Worm (Caenorhabditis elegans) whole organism, late embryonic: ENCODE data around the gene cdh-9.

Experiments
- C38D4.7 ChIP-seq: fragments of 200-800 bp; sonication (Bioruptor generic); optimal IDR thresholded peaks from 2 replicates; lab custom pipeline; 2018; ENCODE audit warnings: mild to moderate bottlenecking, missing genetic modification characterization, moderate library complexity, missing compliant biosample characterization
- F13H6.1 ChIP-seq: sonication (generic microtip); optimal IDR thresholded peaks from 2 replicates; lab custom pipeline; 2016; ENCODE audit warnings: missing genetic modification characterization, missing compliant biosample characterization
- Y22D7AL.16 ChIP-seq: sonication (generic microtip); optimal IDR thresholded peaks from 2 replicates; lab custom pipeline; 2016; ENCODE audit warnings: missing genetic modification characterization, missing compliant biosample characterization
- ahr-1 ChIP-seq: sonication (generic microtip); optimal IDR thresholded peaks from 2 replicates; lab custom pipeline; 2016; ENCODE audit warnings: missing genetic modification characterization, missing compliant biosample characterization
- ceh-14 ChIP-seq: sonication (generic microtip); optimal IDR thresholded peaks from 2 replicates; lab custom pipeline; 2016; ENCODE audit warnings: missing genotype, missing genetic modification characterization, missing compliant biosample characterization
- ceh-19 ChIP-seq: fragments of 200-800 bp; sonication (Bioruptor generic); optimal IDR thresholded peaks from 2 replicates; lab custom pipeline; 2018; ENCODE audit warnings: mild to moderate bottlenecking, missing genetic modification characterization, missing compliant biosample characterization
- ceh-2 ChIP-seq: sonication (generic microtip); optimal IDR thresholded peaks from 2 replicates; lab custom pipeline; 2016; ENCODE audit warnings: missing genotype, missing genetic modification characterization, missing compliant biosample characterization
- ceh-31 ChIP-seq: sonication (generic microtip); optimal IDR thresholded peaks from 2 replicates; lab custom pipeline; 2016; ENCODE audit warnings: missing genetic modification characterization, missing compliant biosample characterization
- ceh-34 ChIP-seq: sonication (generic microtip); optimal IDR thresholded peaks from 2 replicates; lab custom pipeline; 2016; ENCODE audit warnings: mild to moderate bottlenecking, missing genetic modification characterization, missing compliant biosample characterization
- ceh-45 ChIP-seq: fragments of 200-800 bp; sonication (Bioruptor generic); IDR thresholded peaks from 2 replicates; pipeline ENCODE4 v1.3.6; 2022; ENCODE audit warnings: missing genetic modification reagents, missing genetic modification characterization, missing compliant biosample characterization
- ceh-6 ChIP-seq: fragments of 200-800 bp; sonication (Bioruptor generic); optimal IDR thresholded peaks from 2 replicates; lab custom pipeline; 2018; ENCODE audit warnings: mild to moderate bottlenecking, missing genetic modification characterization, missing compliant biosample characterization
- ceh-9 ChIP-seq: sonication (generic microtip); optimal IDR thresholded peaks from 2 replicates; lab custom pipeline; 2016; ENCODE audit warnings: mild to moderate bottlenecking, missing genetic modification characterization, inconsistent platforms, missing compliant biosample characterization
- dmd-4 ChIP-seq: sonication (generic microtip); optimal IDR thresholded peaks from 2 replicates; lab custom pipeline; 2016; ENCODE audit warnings: borderline replicate concordance, missing genetic modification characterization, missing compliant biosample characterization
- dve-1 ChIP-seq: sonication (generic microtip); optimal IDR thresholded peaks from 2 replicates; lab custom pipeline; 2017; ENCODE audit warnings: antibody characterized with exemption, mild to moderate bottlenecking, missing genetic modification characterization, missing compliant biosample characterization
- elt-2 ChIP-seq: sonication (generic microtip); optimal IDR thresholded peaks from 2 replicates; lab custom pipeline; 2016; ENCODE audit warnings: missing genetic modification reagents, missing genetic modification characterization, missing compliant biosample characterization
- fkh-10 ChIP-seq: fragments of 150-350 bp; optimal IDR thresholded peaks from 2 replicates; lab custom pipeline; 2014; ENCODE audit warnings: missing biosample characterization, missing genetic modification reagents, missing genetic modification characterization
- fkh-6 ChIP-seq: sonication (generic microtip); optimal IDR thresholded peaks from 2 replicates; lab custom pipeline; 2016; ENCODE audit warnings: missing genetic modification characterization, missing compliant biosample characterization
- gmeb-2 ChIP-seq: sonication (generic microtip); optimal IDR thresholded peaks from 2 replicates; lab custom pipeline; 2016; ENCODE audit warnings: missing genetic modification characterization, inconsistent platforms, missing compliant biosample characterization
- hlh-15 ChIP-seq: sonication (generic microtip); optimal IDR thresholded peaks from 2 replicates; lab custom pipeline; 2016; ENCODE audit warnings: missing genetic modification characterization, missing compliant biosample characterization
- hlh-30 ChIP-seq: sonication (generic microtip); optimal IDR thresholded peaks from 2 replicates; lab custom pipeline; 2017; ENCODE audit warnings: antibody characterized with exemption, missing genetic modification characterization, missing compliant biosample characterization; ENCODE audit not compliant: insufficient read depth
- hlh-6 ChIP-seq: sonication (generic microtip); optimal IDR thresholded peaks from 2 replicates; lab custom pipeline; 2016; ENCODE audit warnings: missing genotype, missing genetic modification characterization, missing compliant biosample characterization
- hlh-8 ChIP-seq: sonication (generic microtip); optimal IDR thresholded peaks from 2 replicates; lab custom pipeline; 2016; ENCODE audit warnings: missing genotype, missing genetic modification characterization, missing compliant biosample characterization
- lim-6 ChIP-seq: sonication (generic microtip); optimal IDR thresholded peaks from 2 replicates; lab custom pipeline; 2016; ENCODE audit warnings: missing genetic modification characterization, missing compliant biosample characterization
- mec-3 ChIP-seq: sonication (generic microtip); optimal IDR thresholded peaks from 2 replicates; lab custom pipeline; 2016; ENCODE audit warnings: borderline replicate concordance, missing genetic modification characterization, missing compliant biosample characterization
- nfya-1 ChIP-seq: sonication (generic microtip); optimal IDR thresholded peaks from 2 replicates; lab custom pipeline; 2017; ENCODE audit warnings: missing genetic modification characterization, mild to moderate bottlenecking, missing compliant biosample characterization, antibody characterized with exemption, moderate library complexity
- pag-3 ChIP-seq: sonication (generic microtip); optimal IDR thresholded peaks from 2 replicates; lab custom pipeline; 2016; ENCODE audit warnings: missing compliant biosample characterization, missing genetic modification characterization, borderline replicate concordance
- pat-9 ChIP-seq: fragments of 200-800 bp; sonication (Bioruptor generic); optimal IDR thresholded peaks from 2 replicates; lab custom pipeline; 2018; ENCODE audit warnings: mild to moderate bottlenecking, missing genetic modification characterization, moderate library complexity, missing compliant biosample characterization
- pqm-1 ChIP-seq: sonication (generic microtip); optimal IDR thresholded peaks from 2 replicates; lab custom pipeline; 2016; ENCODE audit warnings: missing genetic modification characterization, missing compliant biosample characterization
- pros-1 ChIP-seq: fragments of 150-350 bp; optimal IDR thresholded peaks from 2 replicates; lab custom pipeline; 2014; ENCODE audit warnings: missing biosample characterization, missing genetic modification reagents, missing genetic modification characterization
- ref-2 ChIP-seq: sonication (generic microtip); optimal IDR thresholded peaks from 2 replicates; lab custom pipeline; 2016; ENCODE audit warnings: missing genetic modification characterization, missing compliant biosample characterization
- sdc-2 ChIP-seq: sonication (generic microtip); optimal IDR thresholded peaks from 2 replicates; lab custom pipeline; 2016; ENCODE audit warnings: missing genotype, missing genetic modification characterization, missing compliant biosample characterization
- sox-2 ChIP-seq: fragments of 200-800 bp; sonication (Bioruptor generic); IDR thresholded peaks from 2 replicates; pipeline ENCODE4 v1.3.6; 2022; ENCODE audit warnings: missing genetic modification reagents, missing genetic modification characterization, missing compliant biosample characterization
- syd-9 ChIP-seq: sonication (generic microtip); optimal IDR thresholded peaks from 2 replicates; lab custom pipeline; 2016; ENCODE audit warnings: mild to moderate bottlenecking, missing genetic modification characterization, moderate library complexity, missing compliant biosample characterization
- tbx-7 ChIP-seq: sonication (generic microtip); optimal IDR thresholded peaks from 2 replicates; lab custom pipeline; 2016; ENCODE audit warnings: missing genotype, missing genetic modification characterization, missing compliant biosample characterization
- ttx-3 ChIP-seq: sonication (generic microtip); optimal IDR thresholded peaks from 2 replicates; lab custom pipeline; 2016; ENCODE audit warnings: missing genetic modification reagents, missing genetic modification characterization, missing compliant biosample characterization
- unc-3 ChIP-seq, 2 experiments: fragments of 200-800 bp in 1 of 2; sonication (Bioruptor generic) in 1 of 2; sonication (generic microtip) in 1 of 2; conservative IDR thresholded peaks in 1 of 2; optimal IDR thresholded peaks in 1 of 2; 2 replicates each; pipeline versions ENCODE4 v1.3.6 to Lab custom; 2016 to 2022; ENCODE audit warnings: missing compliant biosample characterization in 2 of 2, missing genetic modification characterization in 2 of 2, missing genetic modification reagents in 1 of 2
- unc-42 ChIP-seq: sonication (generic microtip); optimal IDR thresholded peaks from 2 replicates; lab custom pipeline; 2016; ENCODE audit warnings: missing genotype, missing genetic modification characterization, missing compliant biosample characterization

Gene cdh-9

ce11 chrX:16634708-16635107, 39.7 kb downstream of the cdh-9 start (continued):
- TF ChIP-seq mec-3 (tag; lab: Kevin White, UChicago) (peak; percentile 4), sox-2 (peak; percentile 89), ceh-9 (peak; percentile 76), hlh-15 (tag; lab: Kevin White, UChicago) (peak; percentile 85), ahr-1 (tag; lab: Kevin White, UChicago) (peak; percentile 73), hlh-6 (tag; lab: Kevin White, UChicago) (peak; percentile 94), unc-3 (GFP tag; conservative IDR thresholded peaks at IDR 0.05; lab: Robert Waterston, UW) (peak; percentile 85), unc-3 (tag; optimal IDR thresholded peaks at IDR 0.05; lab: Kevin White, UChicago) (peak; percentile 83), hlh-30 (tag; lab: Kevin White, UChicago) (peak; percentile 48), F13H6.1 (peak; percentile 90), pag-3 (tag; lab: Kevin White, UChicago) (peak; percentile 59), syd-9 (tag; lab: Kevin White, UChicago) (peak; percentile 83), Y22D7AL.16 (tag; lab: Kevin White, UChicago) (peak; percentile 83), unc-42 (tag; lab: Kevin White, UChicago) (peak; percentile 66), ref-2 (peak; percentile 88), hlh-8 (tag; lab: Kevin White, UChicago) (peak; percentile 81), elt-2 (tag; lab: Kevin White, UChicago) (peak; percentile 97), lim-6 (peak; percentile 83), pros-1 (tag; lab: Kevin White, UChicago) (peak; percentile 54), sdc-2 (tag; lab: Kevin White, UChicago) (peak; percentile 95), ceh-34 (tag; lab: Kevin White, UChicago) (peak; percentile 95), ceh-6 (GFP tag; lab: Kevin White, UChicago) (peak; percentile 90), tbx-7 (tag; lab: Kevin White, UChicago) (peak; percentile 58), dmd-4 (peak; percentile 90), dve-1 (tag; lab: Kevin White, UChicago) (peak; percentile 92)

- TF ChIP-seq pag-3 (tag; lab: Kevin White, UChicago) (no peak), hlh-30 (tag; lab: Kevin White, UChicago) (no peak), nfya-1 (tag; lab: Kevin White, UChicago) (peak; percentile 12), gmeb-2 (tag; lab: Kevin White, UChicago) (no peak), Y22D7AL.16 (tag; lab: Kevin White, UChicago) (no peak), ceh-2 (tag; lab: Kevin White, UChicago) (no peak), ceh-45 (GFP tag; lab: Robert Waterston, UW) (no peak)
Observed at ce11 chrX:16641678-16642077, 46.6 kb downstream of the cdh-9 start.

- TF ChIP-seq unc-42 (tag; lab: Kevin White, UChicago) = no peak
- TF ChIP-seq sdc-2 (tag; lab: Kevin White, UChicago) = no peak
- TF ChIP-seq dmd-4 = no peak
- TF ChIP-seq hlh-8 (tag; lab: Kevin White, UChicago) = no peak
- TF ChIP-seq F13H6.1 = no peak
- no peak for TF ChIP-seq ceh-31 (tag; lab: Kevin White, UChicago)
Observed at ce11 chrX:16643246-16643645, 48.2 kb downstream of the cdh-9 start.

ce11 chrX:16644889-16645288, 49.9 kb downstream of the cdh-9 start:
- no peak for TF ChIP-seq elt-2 (tag; lab: Kevin White, UChicago)
- TF ChIP-seq ceh-14 (tag; lab: Kevin White, UChicago) = no peak
- TF ChIP-seq sox-2 = no peak
- TF ChIP-seq tbx-7 (tag; lab: Kevin White, UChicago) = no peak
- no peak for TF ChIP-seq ceh-9
- TF ChIP-seq C38D4.7 (GFP tag; lab: Kevin White, UChicago) = no peak
- TF ChIP-seq fkh-6 (tag; lab: Kevin White, UChicago) = no peak
- no peak for TF ChIP-seq pqm-1 (tag; lab: Kevin White, UChicago)
- TF ChIP-seq ttx-3 (tag; lab: Kevin White, UChicago) = no peak
- TF ChIP-seq sdc-2 (tag; lab: Kevin White, UChicago) = no peak
- no peak for TF ChIP-seq nfya-1 (tag; lab: Kevin White, UChicago)
- TF ChIP-seq fkh-10 = no peak
- TF ChIP-seq pat-9 = no peak
- no peak for TF ChIP-seq ceh-19 (GFP tag; lab: Kevin White, UChicago)
